Worm (Caenorhabditis elegans): ENCODE data around the gene C13A2.4.

DNA sequence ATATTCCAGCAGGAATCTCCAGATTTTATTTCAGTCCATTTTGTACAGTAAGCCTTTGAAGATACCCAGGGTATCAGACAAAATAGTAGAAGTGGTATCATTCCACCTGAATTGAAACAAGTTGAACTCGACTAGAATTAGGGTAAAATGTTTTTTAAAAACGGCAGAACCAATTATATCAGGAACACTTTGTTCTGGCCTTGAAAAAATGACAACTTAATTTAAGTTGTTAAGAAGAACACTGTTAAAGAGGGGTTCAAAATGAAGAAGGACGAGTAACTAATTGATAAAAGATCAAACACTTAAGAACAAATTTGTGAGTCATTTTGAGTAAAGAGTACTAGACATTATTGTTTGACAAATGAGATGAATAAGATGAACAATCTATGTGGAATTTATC, 41.7 kb downstream of the C13A2.4 start, which contains the start of gene lmd-4:
- TF ChIP-seq ceh-63 (GFP tag; optimal IDR thresholded peaks at IDR 0.05) (no peak), nhr-90 (tag; optimal IDR thresholded peaks at IDR 0.05; ENCODE audit: poor library complexity) (no peak), lin-35 (GFP tag; optimal IDR thresholded peaks at IDR 0.05) (no peak), F16B12.6 (tag; optimal IDR thresholded peaks at IDR 0.05) (no peak)

Data from whole organism, L1 larva.